Fruit fly (Drosophila melanogaster) whole organism, pupa: ENCODE results near the gene Drs.

ENCODE experiments used
- CG10348 ChIP-seq: fragments of 200-800 bp; sonication (Bioruptor generic); IDR thresholded peaks from 2 replicates; pipeline ENCODE4 v1.3.6; 2022; ENCODE audit warnings: missing biosample characterization, missing genetic modification characterization
- CG12605 ChIP-seq: fragments of 200-800 bp; sonication (Bioruptor generic); IDR thresholded peaks from 2 replicates; pipeline ENCODE4 v1.3.6; 2022; ENCODE audit warnings: missing biosample characterization, missing genetic modification characterization
- CG13204 ChIP-seq: fragments of 200-800 bp; sonication (Bioruptor generic); optimal IDR thresholded peaks from 2 replicates; lab custom pipeline; 2018; ENCODE audit warnings: missing biosample characterization, mild to moderate bottlenecking, missing genetic modification characterization, moderate library complexity
- CG15710 ChIP-seq: fragments of 200-800 bp; sonication (Bioruptor generic); optimal IDR thresholded peaks from 2 replicates; lab custom pipeline; 2018; ENCODE audit warnings: missing biosample characterization, mild to moderate bottlenecking, missing genetic modification characterization, moderate library complexity
- CG34367 ChIP-seq: fragments of 200-800 bp; sonication (Bioruptor generic); optimal IDR thresholded peaks from 2 replicates; lab custom pipeline; 2018; ENCODE audit warnings: missing biosample characterization, mild to moderate bottlenecking, missing genetic modification characterization
- CG4496 ChIP-seq: fragments of 200-800 bp; sonication (Bioruptor generic); IDR thresholded peaks from 3 replicates; pipeline ENCODE4 v1.3.6; 2022; ENCODE audit warnings: missing biosample characterization, missing genetic modification characterization
- CG8159 ChIP-seq: fragments of 200-800 bp; sonication (Bioruptor generic); optimal IDR thresholded peaks from 3 replicates; lab custom pipeline; 2018; ENCODE audit warnings: missing biosample characterization, mild to moderate bottlenecking, missing genetic modification characterization, moderate library complexity
- CG9948 ChIP-seq: fragments of 200-800 bp; sonication (Bioruptor generic); optimal IDR thresholded peaks from 2 replicates; lab custom pipeline; 2018; ENCODE audit warnings: missing biosample characterization, mild to moderate bottlenecking, missing genetic modification characterization, moderate library complexity
- D1 ChIP-seq: fragments of 200-800 bp; sonication (Bioruptor generic); optimal IDR thresholded peaks from 2 replicates; lab custom pipeline; 2018; ENCODE audit warnings: missing biosample characterization, mild to moderate bottlenecking, missing genetic modification characterization, moderate library complexity
- Snoo ChIP-seq: fragments of 200-800 bp; sonication (Bioruptor generic); optimal IDR thresholded peaks from 3 replicates; lab custom pipeline; 2017; ENCODE audit warnings: missing biosample characterization, mild to moderate bottlenecking, missing genetic modification characterization, inconsistent platforms
- rn ChIP-seq: fragments of 200-800 bp; sonication (Bioruptor generic); IDR thresholded peaks from 2 replicates; pipeline ENCODE4 v1.3.6; 2022; ENCODE audit warnings: missing biosample characterization, missing genetic modification characterization

- TF ChIP-seq D1 (tag; lab: Kevin White, UChicago) (no peak), CG13204 (GFP tag; lab: Kevin White, UChicago) (no peak), Snoo (no peak), CG15710 (tag; lab: Kevin White, UChicago) (no peak), CG8159 (tag; lab: Kevin White, UChicago) (no peak), CG4496 (GFP tag; lab: Robert Waterston, UW) (no peak), CG12605 (GFP tag; lab: Robert Waterston, UW) (no peak), CG34367 (tag; lab: Kevin White, UChicago) (no peak), CG10348 (no peak), CG9948 (no peak), rn (no peak)
Measured at dm6 chr3L:3415633-3416198, 46.4 kb downstream of the Drs start.
